Fruit fly (Drosophila melanogaster) whole organism, embryonic: Measurements from ENCODE around the gene Fpgs1.

Experiments
- Adf1 ChIP-seq: fragments of 200-800 bp; sonication (Bioruptor generic); IDR thresholded peaks from 2 replicates; pipeline ENCODE4 v1.3.6; 2022; ENCODE audit warnings: missing biosample characterization, missing genetic modification characterization
- Aef1 ChIP-seq: fragments of 200-800 bp; sonication (Bioruptor generic); IDR thresholded peaks from 3 replicates; pipeline ENCODE4 v1.3.6; 2022; ENCODE audit warnings: missing biosample characterization, missing genetic modification characterization
- Atf3 ChIP-seq: fragments of 200-800 bp; sonication (Bioruptor generic); optimal IDR thresholded peaks from 3 replicates; lab custom pipeline; 2016; ENCODE audit warnings: missing biosample characterization, missing genetic modification characterization
- CG10274 ChIP-seq: fragments of 200-800 bp; sonication (Bioruptor generic); optimal IDR thresholded peaks from 3 replicates; lab custom pipeline; 2017; ENCODE audit warnings: missing biosample characterization, mild to moderate bottlenecking, missing genetic modification characterization
- CG15269 ChIP-seq: fragments of 200-800 bp; sonication (Bioruptor generic); optimal IDR thresholded peaks from 2 replicates; lab custom pipeline; 2018; ENCODE audit warnings: missing biosample characterization, mild to moderate bottlenecking, missing genetic modification characterization, moderate library complexity
- CG15514 ChIP-seq: fragments of 200-800 bp; sonication (Bioruptor generic); optimal IDR thresholded peaks from 3 replicates; lab custom pipeline; 2017; ENCODE audit warnings: missing biosample characterization, missing genetic modification characterization, mild to moderate bottlenecking, moderate library complexity, missing genetic modification reagents
- CG15696 ChIP-seq: fragments of 200-800 bp; sonication (Bioruptor generic); optimal IDR thresholded peaks from 2 replicates; lab custom pipeline; 2019; ENCODE audit warnings: missing biosample characterization, mild to moderate bottlenecking, missing genetic modification characterization, moderate library complexity
- CG17359 ChIP-seq: fragments of 200-800 bp; sonication (Bioruptor generic); optimal IDR thresholded peaks from 3 replicates; lab custom pipeline; 2018; ENCODE audit warnings: missing biosample characterization, mild to moderate bottlenecking, missing genetic modification characterization, moderate library complexity
- CG17829 ChIP-seq: fragments of 200-800 bp; optimal IDR thresholded peaks from 2 replicates; lab custom pipeline; 2019; ENCODE audit warnings: missing biosample characterization, mild to moderate bottlenecking, missing genetic modification characterization, moderate library complexity
- CG2712 ChIP-seq: fragments of 200-800 bp; optimal IDR thresholded peaks from 3 replicates; lab custom pipeline; 2019; ENCODE audit warnings: missing biosample characterization, mild to moderate bottlenecking, missing genetic modification characterization, moderate library complexity
- CG33557 ChIP-seq: fragments of 200-800 bp; sonication (Bioruptor generic); optimal IDR thresholded peaks from 2 replicates; lab custom pipeline; 2019; ENCODE audit warnings: missing biosample characterization, mild to moderate bottlenecking, missing genetic modification characterization, moderate library complexity
- CG3407 ChIP-seq: fragments of 200-800 bp; sonication (Bioruptor generic); optimal IDR thresholded peaks from 2 replicates; lab custom pipeline; 2018; ENCODE audit warnings: missing biosample characterization, mild to moderate bottlenecking, missing genetic modification characterization
- CG34224 ChIP-seq: fragments of 200-800 bp; sonication (Bioruptor generic); IDR thresholded peaks from 3 replicates; pipeline ENCODE4 v1.3.6; 2022; ENCODE audit warnings: missing biosample characterization, missing genetic modification characterization; ENCODE audit not compliant: partially characterized antibody
- CG6254 ChIP-seq: fragments of 200-800 bp; sonication (Bioruptor generic); optimal IDR thresholded peaks from 3 replicates; lab custom pipeline; 2017; ENCODE audit warnings: mild to moderate bottlenecking, missing biosample characterization, missing genetic modification reagents, missing genetic modification characterization
- CG6272 ChIP-seq: fragments of 200-800 bp; sonication (Bioruptor generic); IDR thresholded peaks from 2 replicates; pipeline ENCODE4 v1.3.6; 2022; ENCODE audit warnings: missing biosample characterization, missing genetic modification characterization
- CG7556 ChIP-seq: fragments of 200-800 bp; sonication (Bioruptor generic); optimal IDR thresholded peaks from 2 replicates; lab custom pipeline; 2017; ENCODE audit warnings: missing biosample characterization, mild to moderate bottlenecking, missing genetic modification characterization
- CG7786 ChIP-seq: fragments of 200-800 bp; sonication (Bioruptor generic); optimal IDR thresholded peaks from 2 replicates; lab custom pipeline; 2016; ENCODE audit warnings: missing biosample characterization, missing genetic modification characterization
- CG8290 ChIP-seq, 3 experiments: fragments of 200-800 bp; sonication (Bioruptor generic); optimal IDR thresholded peaks; 2 replicates each; lab custom pipeline; 2016 to 2019; ENCODE audit warnings: missing biosample characterization in 3 of 3, missing genetic modification characterization in 3 of 3, mild to moderate bottlenecking in 2 of 3, moderate library complexity in 1 of 3
- CG9876 ChIP-seq: fragments of 200-800 bp; sonication (Bioruptor generic); optimal IDR thresholded peaks from 2 replicates; lab custom pipeline; 2016; ENCODE audit warnings: missing biosample characterization, missing genetic modification characterization
- CkIIα-i1 ChIP-seq: fragments of 200-800 bp; sonication (Bioruptor generic); IDR thresholded peaks from 2 replicates; pipeline ENCODE4 v1.3.6; 2022; ENCODE audit warnings: missing biosample characterization, missing genetic modification characterization
- D19A ChIP-seq: fragments of 200-800 bp; optimal IDR thresholded peaks from 3 replicates; lab custom pipeline; 2019; ENCODE audit warnings: missing biosample characterization, mild to moderate bottlenecking, missing genetic modification characterization, moderate library complexity
- Deaf1 ChIP-seq: fragments of 200-800 bp; optimal IDR thresholded peaks from 3 replicates; lab custom pipeline; 2019; ENCODE audit warnings: missing biosample characterization, mild to moderate bottlenecking, missing genetic modification characterization, moderate library complexity
- Dip2 ChIP-seq: fragments of 200-800 bp; sonication (Bioruptor generic); IDR thresholded peaks from 2 replicates; pipeline ENCODE4 v1.3.6; 2022; ENCODE audit warnings: missing biosample characterization, missing genetic modification characterization
- Dip3 ChIP-seq: fragments of 200-800 bp; sonication (Bioruptor generic); optimal IDR thresholded peaks from 3 replicates; lab custom pipeline; 2016; ENCODE audit warnings: missing biosample characterization, missing genetic modification characterization
- H15 ChIP-seq: fragments of 200-800 bp; sonication (Bioruptor generic); IDR thresholded peaks from 3 replicates; pipeline ENCODE4 v1.3.6; 2022; ENCODE audit warnings: missing biosample characterization, missing genetic modification characterization
- Hand ChIP-seq: fragments of 200-800 bp; sonication (Bioruptor generic); optimal IDR thresholded peaks from 2 replicates; lab custom pipeline; 2017; ENCODE audit warnings: mild to moderate bottlenecking, missing biosample characterization, missing genetic modification reagents, missing genetic modification characterization
- Hr78 ChIP-seq, 2 experiments: fragments of 200-800 bp in 1 of 2; fragments of >200 bp in 1 of 2; sonication (Bioruptor generic) in 1 of 2; optimal IDR thresholded peaks; 2 replicates each; lab custom pipeline; 2017 to 2019; ENCODE audit warnings: missing biosample characterization in 2 of 2, missing genetic modification characterization in 2 of 2, mild to moderate bottlenecking in 1 of 2, moderate library complexity in 1 of 2
- MBD-R2 ChIP-seq: fragments of 200-800 bp; sonication (Bioruptor generic); IDR thresholded peaks from 2 replicates; pipeline ENCODE4 v1.3.6; 2022; ENCODE audit warnings: missing biosample characterization, missing genetic modification characterization
- Myb ChIP-seq: fragments of 200-800 bp; sonication (Bioruptor generic); optimal IDR thresholded peaks from 2 replicates; lab custom pipeline; 2016; ENCODE audit warnings: missing biosample characterization, missing genetic modification characterization
- NfI ChIP-seq: fragments of 200-800 bp; sonication (Bioruptor generic); optimal IDR thresholded peaks from 3 replicates; lab custom pipeline; 2018; ENCODE audit warnings: missing biosample characterization, mild to moderate bottlenecking, missing genetic modification characterization, moderate library complexity
- Sry-β ChIP-seq: fragments of 200-800 bp; sonication (Bioruptor generic); optimal IDR thresholded peaks from 2 replicates; lab custom pipeline; 2018; ENCODE audit warnings: missing biosample characterization, mild to moderate bottlenecking, missing genetic modification characterization, moderate library complexity
- Trl ChIP-seq, 3 experiments: fragments of >200 bp in 2 of 3; fragments of 200-800 bp in 1 of 3; sonication (Bioruptor generic) in 1 of 3; optimal IDR thresholded peaks; 2 replicates in 1 of 3; 3 replicates in 2 of 3; lab custom pipeline; 2016 to 2017; ENCODE audit warnings: missing biosample characterization in 1 of 3, missing genetic modification characterization in 1 of 3
- Xrp1 ChIP-seq: fragments of 200-800 bp; sonication (Bioruptor generic); IDR thresholded peaks from 2 replicates; pipeline ENCODE4 v1.3.6; 2022; ENCODE audit warnings: missing biosample characterization, missing genetic modification characterization
- fd3F ChIP-seq: fragments of 200-800 bp; sonication (Bioruptor generic); optimal IDR thresholded peaks from 2 replicates; lab custom pipeline; 2018; ENCODE audit warnings: missing biosample characterization, mild to moderate bottlenecking, missing genetic modification characterization, moderate library complexity
- fd64A ChIP-seq: fragments of 200-800 bp; sonication (Bioruptor generic); optimal IDR thresholded peaks from 3 replicates; lab custom pipeline; 2018; ENCODE audit warnings: missing biosample characterization, mild to moderate bottlenecking, missing genetic modification characterization
- gce ChIP-seq: fragments of 200-800 bp; sonication (Bioruptor generic); IDR thresholded peaks from 3 replicates; pipeline ENCODE4 v1.3.6; 2022; ENCODE audit warnings: missing biosample characterization, missing genetic modification characterization
- ham ChIP-seq: fragments of 200-800 bp; sonication (Bioruptor generic); IDR thresholded peaks from 2 replicates; pipeline ENCODE4 v1.3.6; 2022; ENCODE audit warnings: missing biosample characterization, missing genetic modification characterization
- jumu ChIP-seq: fragments of 200-800 bp; sonication (Bioruptor generic); optimal IDR thresholded peaks from 3 replicates; lab custom pipeline; 2016; ENCODE audit warnings: missing biosample characterization, missing genetic modification characterization
- mirr ChIP-seq: fragments of 200-800 bp; sonication (Bioruptor generic); optimal IDR thresholded peaks from 3 replicates; lab custom pipeline; 2018; ENCODE audit warnings: missing biosample characterization, mild to moderate bottlenecking, missing genetic modification characterization
- onecut ChIP-seq: fragments of 200-800 bp; sonication (Bioruptor generic); IDR thresholded peaks from 2 replicates; pipeline ENCODE4 v1.3.6; 2022; ENCODE audit warnings: missing biosample characterization, missing genetic modification characterization
- pita ChIP-seq: fragments of 200-800 bp; sonication (Bioruptor generic); optimal IDR thresholded peaks from 2 replicates; lab custom pipeline; 2017; ENCODE audit warnings: missing biosample characterization, mild to moderate bottlenecking, missing genetic modification characterization
- psq ChIP-seq: fragments of 200-800 bp; sonication (Bioruptor generic); optimal IDR thresholded peaks from 2 replicates; lab custom pipeline; 2017; ENCODE audit warnings: missing biosample characterization, missing genetic modification characterization
- pzg ChIP-seq: fragments of 200-800 bp; sonication (Bioruptor generic); optimal IDR thresholded peaks from 3 replicates; lab custom pipeline; 2018; ENCODE audit warnings: missing biosample characterization, mild to moderate bottlenecking, missing genetic modification characterization, moderate library complexity
- sim ChIP-seq: fragments of 200-800 bp; sonication (Bioruptor generic); IDR thresholded peaks from 2 replicates; pipeline ENCODE4 v1.3.6; 2022; ENCODE audit warnings: missing biosample characterization, missing genetic modification characterization
- sisA ChIP-seq: fragments of 200-800 bp; sonication (Bioruptor generic); IDR thresholded peaks from 2 replicates; pipeline ENCODE4 v1.3.6; 2022; ENCODE audit warnings: missing biosample characterization, missing genetic modification characterization
- stc ChIP-seq: fragments of 200-800 bp; sonication (Bioruptor generic); IDR thresholded peaks from 2 replicates; pipeline ENCODE4 v1.3.6; 2022; ENCODE audit warnings: missing biosample characterization, missing genetic modification characterization
- tgo ChIP-seq: fragments of 200-800 bp; sonication (Bioruptor generic); IDR thresholded peaks from 3 replicates; pipeline ENCODE4 v1.3.6; 2022; ENCODE audit warnings: missing biosample characterization, missing genetic modification characterization
- zen2 ChIP-seq: fragments of 200-800 bp; sonication (Bioruptor generic); IDR thresholded peaks from 3 replicates; pipeline ENCODE4 v1.3.6; 2022; ENCODE audit warnings: missing biosample characterization, missing genetic modification characterization; ENCODE audit not compliant: partially characterized antibody
- zfh1 ChIP-seq: fragments of 200-800 bp; sonication (Bioruptor generic); IDR thresholded peaks from 3 replicates; pipeline ENCODE4 v1.3.6; 2022; ENCODE audit warnings: missing biosample characterization, missing genetic modification characterization

Fpgs1 gene

dm6 chrX:12568292-12568923, 43.3 kb upstream of the Fpgs1 start, which contains the start of gene hwt (continued):
- TF ChIP-seq Myb, result no peak
- no peak for TF ChIP-seq pita (GFP tag; lab: Kevin White, UChicago)
- TF ChIP-seq CG6254, result no peak
- no peak for TF ChIP-seq CG9876 (GFP tag; lab: Kevin White, UChicago)
- TF ChIP-seq Adf1 (GFP tag; lab: Robert Waterston, UW), result no peak
- no peak for TF ChIP-seq Atf3
- no peak for TF ChIP-seq onecut (GFP tag; lab: Robert Waterston, UW)
- TF ChIP-seq sisA (GFP tag; lab: Robert Waterston, UW), result no peak
- TF ChIP-seq fd3F (GFP tag; lab: Kevin White, UChicago), result no peak
- no peak for TF ChIP-seq CG10274 (GFP tag; lab: Kevin White, UChicago)
- no peak for TF ChIP-seq CG7556 (GFP tag; lab: Kevin White, UChicago)
- no peak for TF ChIP-seq stc (GFP tag; lab: Robert Waterston, UW)
- TF ChIP-seq CG34224, result no peak
- no peak for TF ChIP-seq MBD-R2 (GFP tag; lab: Robert Waterston, UW)
- no peak for TF ChIP-seq H15 (GFP tag; lab: Robert Waterston, UW)
- TF ChIP-seq D19A, result no peak
- no peak for TF ChIP-seq CG33557 (GFP tag; lab: Kevin White, UChicago)
- peak; percentile 85 for TF ChIP-seq Dip2 (GFP tag; lab: Robert Waterston, UW)
- TF ChIP-seq tgo, result no peak
- peak; percentile 11 for TF ChIP-seq pzg (GFP tag; lab: Kevin White, UChicago)
- TF ChIP-seq CG8290 (GFP tag; optimal IDR thresholded peaks at IDR 0.05; lab: Kevin White, UChicago), result no peak
- TF ChIP-seq CG8290 (tag; optimal IDR thresholded peaks at IDR 0.05; lab: Kevin White, UChicago), result no peak
- no peak for TF ChIP-seq CG2712 (tag; lab: Kevin White, UChicago)
- TF ChIP-seq CG6272 (GFP tag; lab: Robert Waterston, UW), result no peak
- TF ChIP-seq CG7786 (GFP tag; lab: Kevin White, UChicago), result no peak
- no peak for TF ChIP-seq sim (GFP tag; lab: Robert Waterston, UW)
- TF ChIP-seq jumu (GFP tag; lab: Kevin White, UChicago), result no peak
- TF ChIP-seq, all 482 proteins: peak for 9

- TF ChIP-seq CG3407 (GFP tag; lab: Kevin White, UChicago), result no peak
- no peak for TF ChIP-seq stc (GFP tag; lab: Robert Waterston, UW)
- TF ChIP-seq psq (GFP tag; lab: Kevin White, UChicago), result peak; percentile 92
- no peak for TF ChIP-seq CG15269 (tag; lab: Kevin White, UChicago)
- TF ChIP-seq CG15696 (tag; lab: Kevin White, UChicago), result no peak
- TF ChIP-seq Deaf1, result peak; percentile 89
- TF ChIP-seq CG17829 (tag; lab: Kevin White, UChicago), result no peak
- TF ChIP-seq zen2 (GFP tag; lab: Robert Waterston, UW), result 0 out of 3 replicates have a peak, but pooled peaks have one; percentile 7
- TF ChIP-seq CkIIα-i1 (GFP tag; lab: Robert Waterston, UW), result no peak
- TF ChIP-seq ham (GFP tag; lab: Robert Waterston, UW), result no peak
- TF ChIP-seq Trl (optimal IDR thresholded peaks at IDR 0.05; lab: Kevin White, UChicago), result peak; percentile 20 to 43
- no peak for TF ChIP-seq Trl (GFP tag; optimal IDR thresholded peaks at IDR 0.05; lab: Kevin White, UChicago)
- no peak for TF ChIP-seq Hand (GFP tag; lab: Kevin White, UChicago)
- TF ChIP-seq CG17359, result no peak
- no peak for TF ChIP-seq Dip3
- no peak for TF ChIP-seq gce
- TF ChIP-seq mirr (GFP tag; lab: Kevin White, UChicago), result no peak
- no peak for TF ChIP-seq CG15514 (GFP tag; lab: Kevin White, UChicago)
- no peak for TF ChIP-seq Sry-β (GFP tag; lab: Kevin White, UChicago)
- TF ChIP-seq zfh1 (GFP tag; lab: Robert Waterston, UW), result no peak
- no peak for TF ChIP-seq fd64A (GFP tag; lab: Kevin White, UChicago)
- 0 out of 2 replicates have a peak, but pooled peaks have one; percentile 5 for TF ChIP-seq Xrp1 (GFP tag; lab: Robert Waterston, UW)
- TF ChIP-seq Hr78 (GFP tag; optimal IDR thresholded peaks at IDR 0.05; lab: Kevin White, UChicago), result no peak
- peak; percentile 42; the same call in 2 of the 3 replicates for TF ChIP-seq Aef1 (GFP tag; lab: Robert Waterston, UW)
- TF ChIP-seq NfI (GFP tag; lab: Kevin White, UChicago), result peak; percentile 17
These were observed 36.9 kb upstream of the Fpgs1 start for dm6 chrX:12574666-12575202.
